Worm (Caenorhabditis elegans) whole organism, young adult: Measurements from ENCODE around the gene ZK228.13.
"Not testable (repeated sequence)": the region's sequence is repeated elsewhere in the genome, so short reads cannot be mapped to it uniquely, and the experiment has no call there.

ENCODE experiments used
- B0261.1 ChIP-seq: sonication (generic microtip); optimal IDR thresholded peaks from 2 replicates; lab custom pipeline; 2016; ENCODE audit warnings: mild to moderate bottlenecking, missing genetic modification characterization, moderate library complexity, missing compliant biosample characterization
- C06A6.2 ChIP-seq: fragments of 200-800 bp; sonication (Bioruptor generic); conservative IDR thresholded peaks from 2 replicates; pipeline ENCODE4 v1.3.6; 2022; ENCODE audit warnings: missing genetic modification characterization, missing compliant biosample characterization
- C17E4.6 ChIP-seq: fragments of 200-800 bp; sonication (Bioruptor generic); IDR thresholded peaks from 2 replicates; pipeline ENCODE4 v1.3.6; 2022; ENCODE audit warnings: missing genetic modification reagents, missing genetic modification characterization, missing compliant biosample characterization
- D2030.7 ChIP-seq: fragments of 200-800 bp; sonication (Bioruptor generic); IDR thresholded peaks from 2 replicates; pipeline ENCODE4 v1.3.6; 2022; ENCODE audit warnings: missing genetic modification reagents, missing genetic modification characterization, missing compliant biosample characterization
- F10E7.11 ChIP-seq: sonication (generic microtip); optimal IDR thresholded peaks from 2 replicates; lab custom pipeline; 2017; ENCODE audit warnings: mild to moderate bottlenecking, missing genetic modification characterization, moderate library complexity, missing compliant biosample characterization
- F39B2.1 ChIP-seq: fragments of 200-800 bp; sonication (Bioruptor generic); IDR thresholded peaks from 2 replicates; pipeline ENCODE4 v1.3.6; 2022; ENCODE audit warnings: missing genetic modification reagents, missing genetic modification characterization, missing compliant biosample characterization
- F49E8.2 ChIP-seq: sonication (generic microtip); optimal IDR thresholded peaks from 3 replicates; lab custom pipeline; 2017; ENCODE audit warnings: missing genetic modification characterization, mild to moderate bottlenecking, missing compliant biosample characterization, antibody characterized with exemption, moderate library complexity; ENCODE audit not compliant: insufficient read depth
- Y67H2A.10 ChIP-seq: fragments of 200-800 bp; sonication (Bioruptor generic); conservative IDR thresholded peaks from 2 replicates; pipeline ENCODE4 v1.3.6; 2022; ENCODE audit warnings: missing genetic modification reagents, missing genetic modification characterization, missing compliant biosample characterization
- ama-1 ChIP-seq, 3 experiments: fragments of 150-350 bp in 1 of 3; sonication (generic microtip) in 2 of 3; optimal IDR thresholded peaks; 2 replicates each; lab custom pipeline; 2014 to 2018; ENCODE audit warnings: missing biosample characterization in 2 of 3, missing genetic modification characterization in 2 of 3, missing genetic modification reagents in 2 of 3
- aptf-3 ChIP-seq: fragments of 200-800 bp; sonication (Bioruptor generic); IDR thresholded peaks from 2 replicates; pipeline ENCODE4 v1.3.6; 2022; ENCODE audit warnings: missing genetic modification characterization, missing compliant biosample characterization
- atf-7 ChIP-seq: sonication (generic microtip); optimal IDR thresholded peaks from 2 replicates; lab custom pipeline; 2017; ENCODE audit warnings: mild to moderate bottlenecking, missing genetic modification characterization, missing compliant biosample characterization
- ceh-100 ChIP-seq: fragments of 200-800 bp; sonication (Bioruptor generic); IDR thresholded peaks from 2 replicates; pipeline ENCODE4 v1.3.6; 2022; ENCODE audit warnings: missing genetic modification reagents, missing genetic modification characterization, missing compliant biosample characterization
- ceh-27 ChIP-seq: fragments of 200-800 bp; sonication (Bioruptor generic); optimal IDR thresholded peaks from 2 replicates; lab custom pipeline; 2018; ENCODE audit warnings: mild to moderate bottlenecking, missing genetic modification characterization, moderate library complexity, missing compliant biosample characterization
- die-1 ChIP-seq: sonication (generic microtip); optimal IDR thresholded peaks from 2 replicates; lab custom pipeline; 2016; ENCODE audit warnings: missing genotype, mild to moderate bottlenecking, missing genetic modification characterization, missing compliant biosample characterization
- dox-1 ChIP-seq: fragments of 200-800 bp; sonication (Bioruptor generic); IDR thresholded peaks from 2 replicates; pipeline ENCODE4 v1.3.6; 2022; ENCODE audit warnings: missing genetic modification reagents, missing genetic modification characterization, missing compliant biosample characterization
- dpff-1 ChIP-seq: sonication (generic microtip); optimal IDR thresholded peaks from 2 replicates; lab custom pipeline; 2017; ENCODE audit warnings: mild to moderate bottlenecking, missing genetic modification characterization, missing compliant biosample characterization
- egl-18 ChIP-seq: fragments of 200-800 bp; sonication (Bioruptor generic); IDR thresholded peaks from 2 replicates; pipeline ENCODE4 v1.3.6; 2022; ENCODE audit warnings: missing genetic modification reagents, missing genetic modification characterization, missing compliant biosample characterization
- ekl-4 ChIP-seq: fragments of 200-800 bp; sonication (Bioruptor generic); IDR thresholded peaks from 2 replicates; pipeline ENCODE4 v1.3.6; 2022; ENCODE audit warnings: missing genetic modification reagents, missing genetic modification characterization, missing compliant biosample characterization
- ets-4 ChIP-seq: fragments of 200-800 bp; sonication (Bioruptor generic); optimal IDR thresholded peaks from 2 replicates; lab custom pipeline; 2018; ENCODE audit warnings: mild to moderate bottlenecking, missing genetic modification characterization, missing compliant biosample characterization
- hlh-26 ChIP-seq: fragments of 200-800 bp; sonication (Bioruptor generic); conservative IDR thresholded peaks from 2 replicates; pipeline ENCODE4 v1.3.6; 2022; ENCODE audit warnings: missing genetic modification reagents, missing genetic modification characterization, missing compliant biosample characterization
- hmg-1.2 ChIP-seq: fragments of 200-800 bp; sonication (Bioruptor generic); IDR thresholded peaks from 2 replicates; pipeline ENCODE4 v1.3.6; 2022; ENCODE audit warnings: missing genetic modification reagents, missing genetic modification characterization, missing compliant biosample characterization
- hmg-20 ChIP-seq: fragments of 200-800 bp; sonication (Bioruptor generic); IDR thresholded peaks from 2 replicates; pipeline ENCODE4 v1.3.6; 2022; ENCODE audit warnings: missing genetic modification reagents, missing genetic modification characterization, missing compliant biosample characterization
- hsf-1 ChIP-seq: fragments of 200-800 bp; sonication (Bioruptor generic); IDR thresholded peaks from 2 replicates; pipeline ENCODE4 v1.3.6; 2022; ENCODE audit warnings: missing genetic modification reagents, missing genetic modification characterization, missing compliant biosample characterization
- lin-54 ChIP-seq: fragments of 200-800 bp; sonication (Bioruptor generic); optimal IDR thresholded peaks from 2 replicates; lab custom pipeline; 2018; ENCODE audit warnings: mild to moderate bottlenecking, missing genetic modification characterization, missing compliant biosample characterization
- lsl-1 ChIP-seq: fragments of 200-800 bp; sonication (Bioruptor generic); optimal IDR thresholded peaks from 2 replicates; lab custom pipeline; 2018; ENCODE audit warnings: mild to moderate bottlenecking, missing genetic modification characterization, moderate library complexity, missing compliant biosample characterization
- madf-10 ChIP-seq: sonication (generic microtip); optimal IDR thresholded peaks from 2 replicates; lab custom pipeline; 2016; ENCODE audit warnings: mild to moderate bottlenecking, missing genetic modification characterization, missing compliant biosample characterization
- mes-4 ChIP-seq: sonication (generic microtip); optimal IDR thresholded peaks from 2 replicates; lab custom pipeline; 2016; ENCODE audit warnings: missing genotype, missing genetic modification characterization, missing compliant biosample characterization
- nfya-2 ChIP-seq: fragments of 200-800 bp; sonication (Bioruptor generic); IDR thresholded peaks from 2 replicates; pipeline ENCODE4 v1.3.6; 2022; ENCODE audit warnings: missing genetic modification reagents, missing genetic modification characterization, missing compliant biosample characterization
- nfyb-1 ChIP-seq: fragments of 200-800 bp; sonication (Bioruptor generic); IDR thresholded peaks from 2 replicates; pipeline ENCODE4 v1.3.6; 2022; ENCODE audit warnings: missing genetic modification reagents, missing genetic modification characterization, missing compliant biosample characterization
- nhr-80 ChIP-seq: sonication (generic microtip); optimal IDR thresholded peaks from 2 replicates; lab custom pipeline; 2016; ENCODE audit warnings: missing genetic modification characterization, missing compliant biosample characterization
- repo-1 ChIP-seq: sonication (generic microtip); optimal IDR thresholded peaks from 2 replicates; lab custom pipeline; 2017; ENCODE audit warnings: mild to moderate bottlenecking, missing genetic modification characterization, missing compliant biosample characterization
- rpc-1 ChIP-seq, 2 experiments: fragments of 150-350 bp in 1 of 2; sonication (generic microtip) in 1 of 2; optimal IDR thresholded peaks; 2 replicates each; lab custom pipeline; 2014 to 2018; ENCODE audit warnings: missing biosample characterization in 1 of 2, missing genetic modification characterization in 1 of 2, missing genetic modification reagents in 1 of 2, missing genotype in 1 of 2
- snpc-1.1 ChIP-seq: sonication (generic microtip); optimal IDR thresholded peaks from 2 replicates; lab custom pipeline; 2017; ENCODE audit warnings: missing genetic modification characterization, mild to moderate bottlenecking, missing compliant biosample characterization, antibody characterized with exemption, moderate library complexity, missing genotype, missing genetic modification reagents; ENCODE audit not compliant: insufficient read depth
- snpc-1.3 ChIP-seq: sonication (generic microtip); optimal IDR thresholded peaks from 2 replicates; lab custom pipeline; 2017; ENCODE audit warnings: missing genetic modification characterization, mild to moderate bottlenecking, missing compliant biosample characterization, antibody characterized with exemption, moderate library complexity, missing genotype, missing genetic modification reagents; ENCODE audit not compliant: insufficient read depth
- unc-62 ChIP-seq: fragments of 150-350 bp; optimal IDR thresholded peaks from 2 replicates; lab custom pipeline; 2014; ENCODE audit warnings: missing biosample characterization, missing genetic modification reagents, missing genetic modification characterization
- xnd-1 ChIP-seq: sonication (generic microtip); optimal IDR thresholded peaks from 2 replicates; lab custom pipeline; 2016; ENCODE audit warnings: missing genotype, missing genetic modification reagents, missing genetic modification characterization, missing compliant biosample characterization
- ztf-28 ChIP-seq: fragments of 200-800 bp; sonication (Bioruptor generic); IDR thresholded peaks from 2 replicates; pipeline ENCODE4 v1.3.6; 2022; ENCODE audit warnings: missing genetic modification reagents, missing genetic modification characterization, missing compliant biosample characterization
- ztf-6 ChIP-seq: fragments of 200-800 bp; sonication (Bioruptor generic); IDR thresholded peaks from 2 replicates; pipeline ENCODE4 v1.3.6; 2022; ENCODE audit warnings: missing genetic modification reagents, missing genetic modification characterization, missing compliant biosample characterization

ZK228.13 gene

DNA sequence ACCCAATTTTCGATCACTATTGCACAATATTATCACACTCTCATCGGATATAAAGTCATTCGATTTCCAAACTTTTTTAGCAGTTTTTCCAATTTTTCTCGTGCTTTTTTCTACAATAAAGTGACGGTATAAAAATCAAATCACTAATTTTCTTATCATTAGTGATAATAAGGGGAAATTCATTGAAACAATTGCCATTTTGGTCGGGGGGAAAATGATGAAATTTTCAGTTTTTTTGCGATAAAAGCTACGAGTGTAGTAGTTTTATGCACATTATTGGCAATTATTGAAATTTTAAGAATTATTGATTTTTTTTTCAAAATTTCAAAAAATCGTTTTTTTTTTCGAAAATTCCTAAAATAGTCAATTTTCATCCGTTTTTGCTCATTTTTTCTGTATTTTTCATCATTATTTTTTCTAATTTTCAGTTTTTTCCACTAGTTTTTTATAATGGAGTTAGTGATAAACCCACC lies 5.6 kb downstream of the ZK228.13 start, which contains the start of gene ZK228.4:
Gene ZK228.4, plus strand, starts transcription at position 423 of the 473 bp plus-strand sequence.
- TF ChIP-seq nhr-80 (tag; lab: Kevin White, UChicago) (peak; percentile 38), ceh-27 (GFP tag; lab: Kevin White, UChicago) (no peak), xnd-1 (no peak), snpc-1.1 (tag; lab: Kevin White, UChicago) (no peak)
- TF ChIP-seq, all 124 proteins: peak for 1

DNA sequence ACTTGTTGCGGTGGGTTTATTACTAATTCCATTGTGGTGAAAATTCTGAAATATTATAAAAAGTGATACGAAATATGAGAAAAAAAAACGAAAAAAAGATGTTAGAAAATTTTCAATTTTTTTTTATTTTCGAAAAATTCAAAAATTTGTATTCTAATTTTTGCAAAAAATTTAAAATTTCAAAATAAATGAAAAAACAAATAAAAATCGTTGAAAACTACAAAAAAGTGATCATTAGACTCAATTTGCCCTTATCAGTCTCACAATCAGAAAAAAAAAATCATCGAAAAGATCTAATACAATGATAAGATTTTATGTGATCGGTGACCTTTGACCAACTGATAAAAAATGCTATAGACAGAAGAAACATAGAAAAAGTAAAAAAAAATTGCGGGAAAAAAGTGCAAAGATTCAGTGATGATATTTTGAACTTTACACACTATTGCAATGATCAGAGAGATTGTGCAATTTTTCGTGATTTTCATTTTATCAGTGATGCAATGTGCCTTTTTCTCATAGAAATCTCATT lies 6.7 kb downstream of the ZK228.13 start, which contains the start of gene ZK228.3:
Gene ZK228.3, minus strand, starts transcription at position 51 of the 529 bp plus-strand sequence.
- TF ChIP-seq nhr-80 (tag; lab: Kevin White, UChicago) (peak; percentile 79), F10E7.11 (no peak), snpc-1.3 (no peak), D2030.7 (GFP tag; lab: Robert Waterston, UW) (no peak), dox-1 (GFP tag; lab: Robert Waterston, UW) (peak; percentile 9; the same call in 1 of the 2 replicates)

DNA sequence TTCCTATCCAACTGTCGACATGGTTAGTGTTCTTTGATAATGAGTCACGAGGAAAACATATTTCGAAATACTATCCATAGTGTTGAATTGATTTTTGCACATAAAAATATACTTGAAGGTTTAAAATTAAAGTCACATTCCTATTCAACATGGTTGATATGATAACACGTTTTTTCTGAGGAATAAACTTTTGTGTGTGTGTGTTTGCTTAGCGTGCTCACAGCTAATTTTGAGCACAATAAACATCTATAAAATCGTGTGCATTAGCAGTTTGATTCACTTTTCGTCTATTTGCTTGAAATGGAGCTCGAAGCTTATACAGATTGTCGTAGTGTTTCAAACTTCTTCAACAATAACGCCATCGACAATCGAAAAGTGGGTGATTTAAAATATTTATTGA lies 11.4 kb downstream of the ZK228.13 start, which contains the start of gene ZK228.10:
Gene ZK228.10, plus strand, starts transcription at position 301 of the 400 bp plus-strand sequence.
- TF ChIP-seq dox-1 (GFP tag; lab: Robert Waterston, UW) (no peak), C06A6.2 (GFP tag; lab: Robert Waterston, UW) (no peak), egl-18 (no peak), F49E8.2 (tag; lab: Kevin White, UChicago) (no peak), dpff-1 (no peak), mes-4 (no peak), D2030.7 (GFP tag; lab: Robert Waterston, UW) (no peak), hsf-1 (GFP tag; lab: Robert Waterston, UW) (no peak), ama-1 (optimal IDR thresholded peaks at IDR 0.05; lab: Kevin White, UChicago) (no peak), ama-1 (GFP tag; optimal IDR thresholded peaks at IDR 0.05; lab: Kevin White, UChicago) (no peak), F39B2.1 (no peak), ztf-6 (GFP tag; lab: Robert Waterston, UW) (no peak), lin-54 (GFP tag; lab: Kevin White, UChicago) (no peak), ztf-28 (no peak)

DNA sequence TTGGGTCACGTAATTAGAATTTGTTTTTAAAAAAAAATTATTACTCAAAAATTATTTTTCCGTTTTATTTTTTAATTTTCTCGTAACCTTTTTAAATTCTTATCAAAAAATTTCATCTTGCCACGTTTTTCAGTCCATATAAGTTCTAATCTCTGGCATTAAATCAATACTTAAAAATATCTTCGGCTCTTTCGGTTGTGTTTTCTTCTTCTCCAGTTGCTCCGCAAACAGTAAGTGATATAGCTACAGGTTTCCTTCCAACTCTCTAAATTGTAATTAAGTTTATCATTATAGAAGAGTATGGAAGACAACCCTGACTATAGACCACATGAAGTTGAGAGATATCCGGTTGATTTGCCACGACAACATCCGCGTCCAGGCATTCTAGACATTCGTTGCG lies 23.9 kb downstream of the ZK228.13 start, which contains the start of gene ZK228.1:
Gene ZK228.1, plus strand, starts transcription at position 301 of the 400 bp plus-strand sequence.
- TF ChIP-seq unc-62 (no peak), snpc-1.3 (no peak), Y67H2A.10 (GFP tag; lab: Robert Waterston, UW) (no peak), die-1 (no peak)

DNA sequence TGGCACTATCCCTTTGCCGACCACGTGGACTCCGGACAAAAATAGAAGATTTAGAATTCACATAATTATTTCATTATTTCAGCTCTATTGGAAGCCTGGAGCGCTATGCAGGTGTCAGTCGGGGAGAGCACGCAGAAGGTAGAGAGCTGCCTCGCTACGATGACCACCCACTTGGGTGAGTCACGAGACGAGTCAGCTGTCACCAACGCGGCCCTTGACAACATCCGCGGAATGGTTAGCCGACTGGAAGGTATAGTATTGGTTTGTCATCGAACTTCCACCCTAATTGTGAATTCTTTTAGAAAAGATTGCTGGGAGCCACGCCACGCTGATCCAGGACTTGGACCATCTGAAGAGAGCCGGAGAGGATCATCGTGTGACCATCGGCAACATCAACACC lies 28.5 kb downstream of the ZK228.13 start, which contains the start of gene ZK262.9:
Gene ZK262.9, plus strand, starts transcription at position 301 of the 400 bp plus-strand sequence.
- not testable (repeated sequence) for TF ChIP-seq nfya-2 (GFP tag; lab: Robert Waterston, UW); repo-1 (tag; lab: Kevin White, UChicago); ekl-4 (GFP tag; lab: Robert Waterston, UW)
- TF ChIP-seq, all 124 proteins: peak for 0; not testable (repeated sequence) for 124

DNA sequence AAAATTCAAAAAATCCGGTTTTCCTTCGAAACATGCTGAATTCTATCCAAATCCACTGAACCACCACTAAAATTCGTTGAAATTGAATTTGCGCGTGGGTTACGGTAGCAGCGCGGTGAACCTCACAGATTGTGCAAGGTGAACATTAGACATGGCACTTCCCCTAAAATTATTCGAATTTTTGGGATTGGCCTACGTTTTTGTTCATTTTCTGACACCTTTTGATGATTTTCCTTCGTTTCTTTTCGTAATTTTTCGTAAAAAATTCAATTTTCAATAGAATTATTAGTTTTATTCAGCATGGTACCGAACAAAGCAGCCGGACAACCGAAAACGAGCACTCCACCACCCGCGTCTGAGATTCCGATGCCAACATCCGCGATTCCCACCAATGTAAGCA lies 29.9 kb downstream of the ZK228.13 start, which contains the start of gene ZK262.8:
Gene ZK262.8, plus strand, starts transcription at position 301 of the 400 bp plus-strand sequence.
- no peak for TF ChIP-seq hmg-20 (GFP tag; lab: Robert Waterston, UW)
- TF ChIP-seq ets-4, result no peak
- no peak for TF ChIP-seq F49E8.2 (tag; lab: Kevin White, UChicago)
- no peak for TF ChIP-seq madf-10 (tag; lab: Kevin White, UChicago)
- TF ChIP-seq lsl-1 (GFP tag; lab: Kevin White, UChicago), result no peak
- TF ChIP-seq B0261.1 (tag; lab: Kevin White, UChicago), result no peak
- TF ChIP-seq C17E4.6 (GFP tag; lab: Robert Waterston, UW), result no peak
- no peak for TF ChIP-seq rpc-1 (optimal IDR thresholded peaks at IDR 0.05; lab: Kevin White, UChicago)
- TF ChIP-seq rpc-1 (tag; optimal IDR thresholded peaks at IDR 0.05; lab: Kevin White, UChicago), result no peak
- no peak for TF ChIP-seq atf-7
- TF ChIP-seq hmg-1.2, result no peak
- no peak for TF ChIP-seq xnd-1
- TF ChIP-seq ceh-100 (GFP tag; lab: Robert Waterston, UW), result no peak
- TF ChIP-seq nfyb-1, result no peak
- no peak for TF ChIP-seq hlh-26 (GFP tag; lab: Robert Waterston, UW)
- TF ChIP-seq aptf-3, result no peak
